Fruit fly (Drosophila melanogaster) whole organism, embryonic: ENCODE results near the gene CG10602.
A peak's percentile ranks its signal among the peaks of the same experiment; 100 is the strongest.

Source experiments
- Asciz ChIP-seq: fragments of 200-800 bp; sonication (Bioruptor generic); optimal IDR thresholded peaks from 2 replicates; lab custom pipeline; 2017; ENCODE audit warnings: missing biosample characterization, mild to moderate bottlenecking, missing genetic modification characterization, missing genetic modification reagents
- Bdp1 ChIP-seq: fragments of 200-800 bp; sonication (Bioruptor generic); optimal IDR thresholded peaks from 3 replicates; lab custom pipeline; 2016; ENCODE audit warnings: missing biosample characterization, missing genetic modification characterization
- CG10321 ChIP-seq: fragments of 200-800 bp; sonication (Bioruptor generic); IDR thresholded peaks from 2 replicates; pipeline ENCODE4 v1.3.6; 2022; ENCODE audit warnings: missing biosample characterization, missing genetic modification characterization
- CG10366 ChIP-seq: fragments of 200-800 bp; sonication (Bioruptor generic); IDR thresholded peaks from 2 replicates; pipeline ENCODE4 v1.3.6; 2022; ENCODE audit warnings: missing biosample characterization, missing genetic modification characterization
- CG11504 ChIP-seq: fragments of 200-800 bp; sonication (Bioruptor generic); optimal IDR thresholded peaks from 3 replicates; lab custom pipeline; 2019; ENCODE audit warnings: missing biosample characterization, mild to moderate bottlenecking, missing genetic modification characterization, moderate library complexity
- CG11696 ChIP-seq: fragments of 200-800 bp; sonication (Bioruptor generic); IDR thresholded peaks from 2 replicates; pipeline ENCODE4 v1.3.6; 2022; ENCODE audit warnings: missing biosample characterization, missing genetic modification characterization
- CG12155 ChIP-seq: fragments of 200-800 bp; sonication (Bioruptor generic); optimal IDR thresholded peaks from 3 replicates; lab custom pipeline; 2016; ENCODE audit warnings: missing biosample characterization, missing genetic modification characterization
- CG13287 ChIP-seq: fragments of 200-800 bp; sonication (Bioruptor generic); IDR thresholded peaks from 2 replicates; pipeline ENCODE4 v1.3.6; 2022; ENCODE audit warnings: missing biosample characterization, missing genetic modification characterization; ENCODE audit not compliant: partially characterized antibody
- CG13296 ChIP-seq: fragments of 200-800 bp; sonication (Bioruptor generic); optimal IDR thresholded peaks from 3 replicates; lab custom pipeline; 2018; ENCODE audit warnings: missing biosample characterization, mild to moderate bottlenecking, missing genetic modification characterization
- CG13424 ChIP-seq: fragments of 200-800 bp; sonication (Bioruptor generic); optimal IDR thresholded peaks from 2 replicates; lab custom pipeline; 2019; ENCODE audit warnings: missing biosample characterization, mild to moderate bottlenecking, missing genetic modification characterization, moderate library complexity
- CG14014 ChIP-seq: fragments of 200-800 bp; sonication (Bioruptor generic); IDR thresholded peaks from 2 replicates; pipeline ENCODE4 v1.3.6; 2022; ENCODE audit warnings: missing biosample characterization, missing genetic modification characterization
- CG14710 ChIP-seq: fragments of 200-800 bp; sonication (Bioruptor generic); optimal IDR thresholded peaks from 3 replicates; lab custom pipeline; 2019; ENCODE audit warnings: missing biosample characterization, mild to moderate bottlenecking, missing genetic modification characterization, moderate library complexity
- CG16815 ChIP-seq: fragments of 200-800 bp; sonication (Bioruptor generic); optimal IDR thresholded peaks from 3 replicates; lab custom pipeline; 2017; ENCODE audit warnings: missing biosample characterization, mild to moderate bottlenecking, missing genetic modification characterization
- CG2120 ChIP-seq: fragments of 200-800 bp; sonication (Bioruptor generic); optimal IDR thresholded peaks from 3 replicates; lab custom pipeline; 2016; ENCODE audit warnings: missing biosample characterization, missing genetic modification characterization
- CG30020 ChIP-seq: fragments of 200-800 bp; optimal IDR thresholded peaks from 2 replicates; lab custom pipeline; 2019; ENCODE audit warnings: missing biosample characterization, mild to moderate bottlenecking, missing genetic modification characterization, moderate library complexity
- CG31441 ChIP-seq: fragments of 200-800 bp; sonication (Bioruptor generic); IDR thresholded peaks from 2 replicates; pipeline ENCODE4 v1.3.6; 2022; ENCODE audit warnings: missing biosample characterization, missing genetic modification characterization
- CG3726 ChIP-seq: fragments of 200-800 bp; sonication (Bioruptor generic); IDR thresholded peaks from 3 replicates; pipeline ENCODE4, ENCODE4 v1.3.6; 2022; ENCODE audit warnings: missing biosample characterization, missing genetic modification characterization
- CG3995 ChIP-seq: fragments of 200-800 bp; sonication (Bioruptor generic); optimal IDR thresholded peaks from 3 replicates; lab custom pipeline; 2016; ENCODE audit warnings: missing biosample characterization, missing genetic modification characterization
- CG4707 ChIP-seq: fragments of 200-800 bp; sonication (Bioruptor generic); optimal IDR thresholded peaks from 2 replicates; lab custom pipeline; 2018; ENCODE audit warnings: missing biosample characterization, mild to moderate bottlenecking, missing genetic modification characterization, moderate library complexity
- CG6683 ChIP-seq: fragments of 200-800 bp; sonication (Bioruptor generic); optimal IDR thresholded peaks from 2 replicates; lab custom pipeline; 2017; ENCODE audit warnings: missing biosample characterization, mild to moderate bottlenecking, missing genetic modification characterization, missing genetic modification reagents
- CG8281 ChIP-seq: fragments of 200-800 bp; sonication (Bioruptor generic); optimal IDR thresholded peaks from 2 replicates; lab custom pipeline; 2018; ENCODE audit warnings: missing biosample characterization, mild to moderate bottlenecking, missing genetic modification characterization, moderate library complexity
- CG8478 ChIP-seq: fragments of >200 bp; optimal IDR thresholded peaks from 2 replicates; lab custom pipeline; 2018
- CG9876 ChIP-seq: fragments of 200-800 bp; sonication (Bioruptor generic); optimal IDR thresholded peaks from 2 replicates; lab custom pipeline; 2016; ENCODE audit warnings: missing biosample characterization, missing genetic modification characterization
- Dad ChIP-seq: fragments of 200-800 bp; sonication (Bioruptor generic); optimal IDR thresholded peaks from 3 replicates; lab custom pipeline; 2016; ENCODE audit warnings: missing biosample characterization, missing genetic modification characterization
- Deaf1 ChIP-seq: fragments of 200-800 bp; optimal IDR thresholded peaks from 3 replicates; lab custom pipeline; 2019; ENCODE audit warnings: missing biosample characterization, mild to moderate bottlenecking, missing genetic modification characterization, moderate library complexity
- Dip3 ChIP-seq: fragments of 200-800 bp; sonication (Bioruptor generic); optimal IDR thresholded peaks from 3 replicates; lab custom pipeline; 2016; ENCODE audit warnings: missing biosample characterization, missing genetic modification characterization
- Dp ChIP-seq: fragments of 200-800 bp; sonication (Bioruptor generic); optimal IDR thresholded peaks from 2 replicates; lab custom pipeline; 2018; ENCODE audit warnings: missing biosample characterization, mild to moderate bottlenecking, missing genetic modification characterization, moderate library complexity
- Dref ChIP-seq: fragments of 200-800 bp; sonication (Bioruptor generic); IDR thresholded peaks from 2 replicates; pipeline ENCODE4 v1.3.6; 2022; ENCODE audit warnings: missing biosample characterization, missing genetic modification characterization
- H15 ChIP-seq: fragments of 200-800 bp; sonication (Bioruptor generic); IDR thresholded peaks from 3 replicates; pipeline ENCODE4 v1.3.6; 2022; ENCODE audit warnings: missing biosample characterization, missing genetic modification characterization
- Meics ChIP-seq: fragments of 200-800 bp; sonication (Bioruptor generic); optimal IDR thresholded peaks from 2 replicates; lab custom pipeline; 2017; ENCODE audit warnings: missing biosample characterization, mild to moderate bottlenecking, missing genetic modification characterization
- Opbp ChIP-seq: fragments of 200-800 bp; sonication (Bioruptor generic); IDR thresholded peaks from 3 replicates; pipeline ENCODE4 v1.3.6; 2022; ENCODE audit warnings: missing biosample characterization, missing genetic modification characterization; ENCODE audit not compliant: partially characterized antibody
- Rfx ChIP-seq: fragments of 200-800 bp; sonication (Bioruptor generic); IDR thresholded peaks from 2 replicates; pipeline ENCODE4 v1.3.6; 2022; ENCODE audit warnings: missing biosample characterization, missing genetic modification characterization
- Ssrp ChIP-seq: fragments of 200-800 bp; sonication (Bioruptor generic); optimal IDR thresholded peaks from 2 replicates; lab custom pipeline; 2018; ENCODE audit warnings: missing biosample characterization, mild to moderate bottlenecking, missing genetic modification characterization, moderate library complexity
- crp ChIP-seq, 2 experiments: fragments of 200-800 bp; sonication (Bioruptor generic); optimal IDR thresholded peaks; 2 replicates in 1 of 2; 3 replicates in 1 of 2; lab custom pipeline; 2017; ENCODE audit warnings: missing biosample characterization in 2 of 2, missing genetic modification characterization in 2 of 2, mild to moderate bottlenecking in 1 of 2, moderate library complexity in 1 of 2
- dysf ChIP-seq: fragments of 200-800 bp; sonication (Bioruptor generic); IDR thresholded peaks from 3 replicates; pipeline ENCODE4 v1.3.6; 2022; ENCODE audit warnings: missing biosample characterization, missing genetic modification characterization
- fu2 ChIP-seq: fragments of 200-800 bp; sonication (Bioruptor generic); optimal IDR thresholded peaks from 2 replicates; lab custom pipeline; 2016; ENCODE audit warnings: missing biosample characterization, missing genetic modification characterization
- gro ChIP-seq: fragments of 200-800 bp; sonication (Bioruptor generic); optimal IDR thresholded peaks from 2 replicates; lab custom pipeline; 2016; ENCODE audit warnings: missing biosample characterization, missing genetic modification characterization
- hb ChIP-seq: fragments of 200-800 bp; sonication (Bioruptor generic); IDR thresholded peaks from 3 replicates; pipeline ENCODE4 v1.3.6; 2022; ENCODE audit warnings: missing biosample characterization, missing genetic modification characterization; ENCODE audit not compliant: partially characterized antibody
- hkb ChIP-seq, 2 experiments: fragments of 200-800 bp in 1 of 2; fragments of >200 bp in 1 of 2; sonication (Bioruptor generic) in 1 of 2; IDR thresholded peaks in 1 of 2; optimal IDR thresholded peaks in 1 of 2; 2 replicates each; pipeline versions ENCODE4 v1.3.6 to Lab custom; 2017 to 2022; ENCODE audit warnings: missing biosample characterization in 1 of 2, missing genetic modification characterization in 1 of 2
- insv ChIP-seq, 2 experiments: fragments of 200-800 bp; sonication (Bioruptor generic); optimal IDR thresholded peaks; 3 replicates each; lab custom pipeline; 2016 to 2018; ENCODE audit warnings: missing biosample characterization in 2 of 2, missing genetic modification characterization in 2 of 2
- lab ChIP-seq: fragments of 200-800 bp; sonication (Bioruptor generic); optimal IDR thresholded peaks from 3 replicates; lab custom pipeline; 2017; ENCODE audit warnings: missing biosample characterization, missing genetic modification characterization, mild to moderate bottlenecking, moderate library complexity, missing genetic modification reagents
- lilli ChIP-seq: fragments of 200-800 bp; sonication (Bioruptor generic); optimal IDR thresholded peaks from 3 replicates; lab custom pipeline; 2016; ENCODE audit warnings: missing biosample characterization, missing genetic modification characterization
- nerfin-2 ChIP-seq: fragments of 200-800 bp; sonication (Bioruptor generic); IDR thresholded peaks from 2 replicates; pipeline ENCODE4 v1.3.6; 2022; ENCODE audit warnings: missing biosample characterization, missing genetic modification characterization; ENCODE audit not compliant: partially characterized antibody
- onecut ChIP-seq: fragments of 200-800 bp; sonication (Bioruptor generic); IDR thresholded peaks from 2 replicates; pipeline ENCODE4 v1.3.6; 2022; ENCODE audit warnings: missing biosample characterization, missing genetic modification characterization
- pita ChIP-seq: fragments of 200-800 bp; sonication (Bioruptor generic); optimal IDR thresholded peaks from 2 replicates; lab custom pipeline; 2017; ENCODE audit warnings: missing biosample characterization, mild to moderate bottlenecking, missing genetic modification characterization
- pzg ChIP-seq: fragments of 200-800 bp; sonication (Bioruptor generic); optimal IDR thresholded peaks from 3 replicates; lab custom pipeline; 2018; ENCODE audit warnings: missing biosample characterization, mild to moderate bottlenecking, missing genetic modification characterization, moderate library complexity
- sim ChIP-seq: fragments of 200-800 bp; sonication (Bioruptor generic); IDR thresholded peaks from 2 replicates; pipeline ENCODE4 v1.3.6; 2022; ENCODE audit warnings: missing biosample characterization, missing genetic modification characterization
- trh ChIP-seq: fragments of 200-800 bp; sonication (Bioruptor generic); optimal IDR thresholded peaks from 2 replicates; lab custom pipeline; 2016; ENCODE audit warnings: missing biosample characterization, missing genetic modification characterization
- usp ChIP-seq: fragments of >200 bp; optimal IDR thresholded peaks from 2 replicates; lab custom pipeline; 2017; ENCODE audit warnings: missing biosample characterization, missing genetic modification characterization

Gene CG10602

DNA sequence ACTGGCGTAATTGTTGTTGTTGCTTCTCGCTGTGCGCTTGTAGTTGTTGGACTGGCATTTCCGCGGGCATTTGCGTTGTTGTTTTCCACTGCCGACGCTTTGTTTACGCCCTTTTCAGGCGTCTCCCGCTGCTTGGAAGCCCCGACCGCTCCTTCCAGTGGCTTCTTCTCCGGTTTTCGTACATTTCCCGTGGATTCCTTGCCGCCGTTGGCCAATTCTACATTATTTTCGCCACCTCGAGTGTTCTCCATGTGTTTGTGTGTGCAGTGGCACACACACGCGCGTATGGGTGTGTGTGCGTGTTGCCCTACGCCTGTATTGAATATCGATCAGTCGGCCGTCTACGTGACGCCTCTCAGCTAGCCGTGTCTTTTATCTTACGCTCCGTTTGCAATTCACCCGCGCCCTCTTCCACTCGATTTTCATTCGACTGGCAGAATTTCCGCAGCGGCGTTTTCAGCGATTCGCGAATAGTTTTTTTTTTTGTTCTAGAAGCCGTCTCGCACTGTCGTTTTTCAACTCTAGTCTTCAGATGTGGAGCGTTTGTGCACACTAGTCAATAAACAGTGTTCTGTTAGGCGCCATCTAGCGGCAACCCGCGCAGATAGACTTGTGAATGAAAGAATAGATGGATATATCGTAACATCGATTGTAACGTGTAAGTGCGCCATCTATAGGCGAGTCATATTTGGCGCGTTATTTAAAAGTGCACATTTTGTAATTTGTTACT is 19.7 kb downstream of the CG10602 start, which contains the start of gene CG10600 (continued):
- peak; percentile 89 for TF ChIP-seq lab (GFP tag; lab: Kevin White, UChicago)
- peak; percentile 55 for TF ChIP-seq CG14014 (GFP tag; lab: Robert Waterston, UW)
- TF ChIP-seq sim (GFP tag; lab: Robert Waterston, UW): no peak
- peak; percentile 26 for TF ChIP-seq CG30020 (tag; lab: Kevin White, UChicago)
- peak; percentile 89 for TF ChIP-seq lilli
- TF ChIP-seq hb (GFP tag; lab: Robert Waterston, UW): peak; percentile 67
- TF ChIP-seq Rfx: peak; percentile 90
- TF ChIP-seq fu2 (GFP tag; lab: Kevin White, UChicago): peak; percentile 81
- TF ChIP-seq CG16815 (GFP tag; lab: Kevin White, UChicago): peak; percentile 55
- TF ChIP-seq Dp (GFP tag; lab: Kevin White, UChicago): peak; percentile 100
- peak; percentile 87 for TF ChIP-seq CG8478
- TF ChIP-seq Deaf1: no peak
- TF ChIP-seq Bdp1 (GFP tag; lab: Kevin White, UChicago): peak; percentile 84
- peak in 1 of 2 experiments; percentile 44 for TF ChIP-seq crp (GFP tag; optimal IDR thresholded peaks at IDR 0.05; lab: Kevin White, UChicago)
- TF ChIP-seq CG6683: no peak
- peak; percentile 94 for TF ChIP-seq CG14710 (tag; lab: Kevin White, UChicago)
- TF ChIP-seq dysf: peak; percentile 77
- peak; percentile 85 for TF ChIP-seq Dad (GFP tag; lab: Kevin White, UChicago)
- TF ChIP-seq CG31441 (GFP tag; lab: Robert Waterston, UW): no peak; the same call in 1 of the 2 replicates
- TF ChIP-seq hkb (optimal IDR thresholded peaks at IDR 0.05; lab: Kevin White, UChicago): peak; percentile 71
- peak; percentile 67 for TF ChIP-seq hkb (GFP tag; IDR thresholded peaks at IDR 0.05; lab: Robert Waterston, UW)
- TF ChIP-seq Opbp (GFP tag; lab: Robert Waterston, UW): peak; percentile 90
- TF ChIP-seq onecut (GFP tag; lab: Robert Waterston, UW): peak; percentile 91
- TF ChIP-seq gro (GFP tag; lab: Kevin White, UChicago): peak; percentile 85
- TF ChIP-seq CG8281 (tag; lab: Kevin White, UChicago): no peak
- peak in 1 of 2 experiments; percentile 79 for TF ChIP-seq insv (GFP tag; optimal IDR thresholded peaks at IDR 0.05; lab: Kevin White, UChicago)
- peak; percentile 57 for TF ChIP-seq CG10366 (GFP tag; lab: Robert Waterston, UW)
- peak; percentile 32 for TF ChIP-seq pita (GFP tag; lab: Kevin White, UChicago)
- TF ChIP-seq Dref: peak; percentile 82
- TF ChIP-seq CG3726: no peak
- TF ChIP-seq CG10321 (GFP tag; lab: Robert Waterston, UW): 0 out of 2 replicates have a peak, but pooled peaks have one; percentile 51
- peak; percentile 96 for TF ChIP-seq CG12155 (GFP tag; lab: Kevin White, UChicago)
- peak; percentile 93 for TF ChIP-seq CG2120 (GFP tag; lab: Kevin White, UChicago)
- peak; percentile 94 for TF ChIP-seq CG3995 (GFP tag; lab: Kevin White, UChicago)
- TF ChIP-seq Asciz (GFP tag; lab: Kevin White, UChicago): no peak
- TF ChIP-seq CG13424 (tag; lab: Kevin White, UChicago): peak; percentile 61
- TF ChIP-seq CG11504 (tag; lab: Kevin White, UChicago): no peak
- TF ChIP-seq CG11696 (GFP tag; lab: Robert Waterston, UW): peak; percentile 88
- TF ChIP-seq Meics: peak; percentile 76
- TF ChIP-seq H15 (GFP tag; lab: Robert Waterston, UW): peak; percentile 53; the same call in 1 of the 3 replicates
- peak; percentile 47 for TF ChIP-seq CG4707 (GFP tag; lab: Kevin White, UChicago)
- TF ChIP-seq Ssrp (tag; lab: Kevin White, UChicago): peak; percentile 10
- no peak for TF ChIP-seq usp
- TF ChIP-seq nerfin-2 (GFP tag; lab: Robert Waterston, UW): peak; percentile 66
- peak; percentile 65 for TF ChIP-seq CG13296
- TF ChIP-seq Dip3 (GFP tag; lab: Kevin White, UChicago): peak; percentile 91
- peak; percentile 90 for TF ChIP-seq CG13287
- TF ChIP-seq pzg (GFP tag; lab: Kevin White, UChicago): peak; percentile 98
- TF ChIP-seq CG9876 (GFP tag; lab: Kevin White, UChicago): peak; percentile 85
- peak; percentile 56 for TF ChIP-seq trh (GFP tag; lab: Kevin White, UChicago)
